Worm (Caenorhabditis elegans) whole organism, midembryonic: ENCODE data around the gene srab-7.

Experiments used
- T22C8.4 ChIP-seq: fragments of 200-800 bp; sonication (Bioruptor generic); IDR thresholded peaks from 2 replicates; pipeline ENCODE4 v1.3.6; 2022; ENCODE audit warnings: missing genetic modification characterization, missing compliant biosample characterization
- cog-1 ChIP-seq: sonication (generic microtip); optimal IDR thresholded peaks from 2 replicates; lab custom pipeline; 2016; ENCODE audit warnings: missing genetic modification characterization, missing compliant biosample characterization
- flt-1 ChIP-seq: fragments of 200-800 bp; sonication (Bioruptor generic); IDR thresholded peaks from 2 replicates; pipeline ENCODE4 v1.3.6; 2022; ENCODE audit warnings: missing genetic modification characterization, missing compliant biosample characterization
- klf-2 ChIP-seq: fragments of 200-800 bp; sonication (Bioruptor generic); conservative IDR thresholded peaks from 2 replicates; pipeline ENCODE4 v1.3.6; 2022; ENCODE audit warnings: missing genetic modification reagents, missing genetic modification characterization, missing compliant biosample characterization
- med-1 ChIP-seq: sonication (generic microtip); optimal IDR thresholded peaks from 2 replicates; lab custom pipeline; 2017; ENCODE audit warnings: missing genetic modification characterization, mild to moderate bottlenecking, missing compliant biosample characterization, antibody characterized with exemption, missing genetic modification reagents; ENCODE audit not compliant: insufficient read depth
- ref-1 ChIP-seq: fragments of 200-800 bp; sonication (Bioruptor generic); conservative IDR thresholded peaks from 2 replicates; pipeline ENCODE4 v1.3.6; 2022; ENCODE audit warnings: missing genetic modification reagents, missing genetic modification characterization, missing compliant biosample characterization
- tab-1 ChIP-seq: fragments of 200-800 bp; sonication (Bioruptor generic); IDR thresholded peaks from 2 replicates; pipeline ENCODE4 v1.3.6; 2022; ENCODE audit warnings: missing genetic modification characterization, missing compliant biosample characterization
- ztf-23 ChIP-seq: fragments of 200-800 bp; sonication (Bioruptor generic); IDR thresholded peaks from 2 replicates; pipeline ENCODE4 v1.3.6; 2022; ENCODE audit warnings: missing genetic modification reagents, missing genetic modification characterization, missing compliant biosample characterization
- ztf-29 ChIP-seq: fragments of 200-800 bp; sonication (Bioruptor generic); IDR thresholded peaks from 2 replicates; pipeline ENCODE4 v1.3.6; 2022; ENCODE audit warnings: missing genetic modification reagents, missing genetic modification characterization, missing compliant biosample characterization

srab-7 gene

DNA sequence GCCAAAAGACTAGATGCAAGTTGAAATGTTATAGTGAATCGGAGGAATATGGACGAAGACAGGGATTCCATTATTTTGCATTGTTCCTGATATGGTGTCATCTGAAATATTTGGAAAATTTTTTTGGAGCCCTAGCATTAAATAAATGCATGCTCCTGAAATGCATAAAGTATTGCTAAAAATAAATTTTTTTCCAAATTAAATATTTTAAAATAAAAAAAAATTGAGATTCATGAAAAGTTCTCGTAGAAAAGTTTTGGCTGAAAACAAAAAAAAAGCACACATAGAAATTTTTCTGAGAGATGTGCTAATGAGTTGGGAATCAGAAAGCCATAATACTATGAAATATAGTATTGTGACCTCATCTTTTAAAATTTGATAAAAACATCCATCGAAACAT lies at the start of gene srab-7:
Gene srab-7, minus strand, starts transcription at position 101 of the 400 bp plus-strand sequence.
- TF ChIP-seq med-1 (GFP tag; lab: Kevin White, UChicago): no peak
- no peak for TF ChIP-seq flt-1
- TF ChIP-seq ref-1 (GFP tag; lab: Robert Waterston, UW): no peak
- TF ChIP-seq ztf-23 (GFP tag; lab: Robert Waterston, UW): no peak
- no peak for TF ChIP-seq klf-2
- TF ChIP-seq tab-1 (GFP tag; lab: Robert Waterston, UW): no peak
- TF ChIP-seq ztf-29: no peak
- TF ChIP-seq cog-1 (tag; lab: Kevin White, UChicago): no peak
- no peak for TF ChIP-seq T22C8.4 (GFP tag; lab: Robert Waterston, UW)

DNA sequence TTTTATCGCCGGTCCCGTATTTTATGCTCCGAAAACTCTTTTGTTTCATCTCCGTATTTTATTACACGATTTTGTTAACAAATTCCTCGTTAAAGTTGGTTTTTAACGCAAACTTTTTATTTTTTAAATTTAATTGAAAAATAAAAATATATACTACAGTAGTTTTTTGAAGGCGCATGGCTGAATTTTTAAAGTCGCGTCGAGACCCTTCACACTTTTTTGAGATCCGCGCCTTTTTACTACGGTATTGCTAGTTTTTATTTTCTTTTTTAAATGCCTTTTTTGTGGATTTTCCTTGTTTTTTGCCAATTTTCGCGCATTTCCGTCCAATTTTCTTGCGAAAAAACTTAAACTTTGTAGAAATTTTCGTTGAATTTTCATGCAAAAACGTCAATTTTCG lies 49.5 kb upstream of the srab-7 start:
- TF ChIP-seq flt-1 (no peak), cog-1 (tag; lab: Kevin White, UChicago) (no peak), ztf-23 (GFP tag; lab: Robert Waterston, UW) (no peak), ztf-29 (no peak), ref-1 (GFP tag; lab: Robert Waterston, UW) (no peak), med-1 (GFP tag; lab: Kevin White, UChicago) (no peak)

DNA sequence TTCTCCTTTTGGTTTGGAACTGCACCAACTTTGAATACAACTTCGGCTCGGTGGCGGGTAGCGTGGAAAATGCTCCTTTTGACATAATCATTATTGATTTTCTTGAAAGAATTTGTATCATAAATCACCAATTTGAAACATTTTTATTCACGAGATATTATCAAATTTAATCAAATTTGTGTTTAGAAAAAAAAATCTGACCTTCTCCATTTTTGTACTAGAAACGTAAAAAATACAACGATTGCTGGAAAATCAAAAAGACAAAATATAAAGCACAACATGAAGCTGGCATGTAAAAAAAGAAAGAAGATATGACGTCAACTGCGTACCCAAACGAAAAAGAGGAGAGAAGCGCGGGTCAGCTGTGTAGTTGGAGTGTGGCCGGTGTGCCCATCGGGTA lies 45.4 kb upstream of the srab-7 start, which contains the start of gene K08D9.4:
Gene K08D9.4, minus strand, starts transcription at position 101 of the 400 bp plus-strand sequence.
- TF ChIP-seq cog-1 (tag; lab: Kevin White, UChicago) (no peak), flt-1 (no peak), tab-1 (GFP tag; lab: Robert Waterston, UW) (no peak), ztf-23 (GFP tag; lab: Robert Waterston, UW) (no peak), ref-1 (GFP tag; lab: Robert Waterston, UW) (no peak), T22C8.4 (GFP tag; lab: Robert Waterston, UW) (no peak), klf-2 (no peak), med-1 (GFP tag; lab: Kevin White, UChicago) (no peak), ztf-29 (no peak)

DNA sequence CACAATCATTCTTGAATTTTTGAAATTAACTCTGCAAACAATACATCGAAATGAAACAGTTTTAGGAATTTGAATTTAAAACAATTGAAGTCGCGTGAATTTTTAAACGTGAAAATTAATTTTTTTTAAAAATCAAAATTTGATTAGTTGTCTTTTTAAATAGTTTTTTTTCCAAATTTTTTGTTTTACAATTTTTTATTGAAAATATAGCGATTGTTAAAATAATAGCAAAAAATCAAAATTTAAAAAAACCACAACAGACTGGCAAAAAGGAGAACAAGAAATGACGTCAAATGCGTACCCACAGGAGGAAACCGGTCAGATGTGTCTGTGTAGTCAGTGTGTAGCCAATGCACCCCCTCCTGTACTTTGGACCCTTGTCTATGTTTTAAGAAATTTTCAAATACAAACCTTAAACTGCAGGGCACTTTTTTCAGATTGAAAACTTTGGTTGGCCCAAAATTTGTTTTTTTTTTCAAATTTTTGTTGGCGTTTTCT lies 41.9 kb upstream of the srab-7 start, which contains the start of the genes Y73C8B.1 and Y73C8B.5:
Gene Y73C8B.1, minus strand, starts transcription at position 51 of the 498 bp plus-strand sequence.
Gene Y73C8B.5, plus strand, starts transcription at position 437 of the 498 bp plus-strand sequence.
- TF ChIP-seq med-1 (GFP tag; lab: Kevin White, UChicago): no peak
- TF ChIP-seq ref-1 (GFP tag; lab: Robert Waterston, UW): no peak
- no peak for TF ChIP-seq ztf-23 (GFP tag; lab: Robert Waterston, UW)
- no peak for TF ChIP-seq ztf-29
- TF ChIP-seq flt-1: no peak
- no peak for TF ChIP-seq cog-1 (tag; lab: Kevin White, UChicago)
- no peak for TF ChIP-seq klf-2
- no peak for TF ChIP-seq tab-1 (GFP tag; lab: Robert Waterston, UW)
- TF ChIP-seq T22C8.4 (GFP tag; lab: Robert Waterston, UW): no peak

DNA sequence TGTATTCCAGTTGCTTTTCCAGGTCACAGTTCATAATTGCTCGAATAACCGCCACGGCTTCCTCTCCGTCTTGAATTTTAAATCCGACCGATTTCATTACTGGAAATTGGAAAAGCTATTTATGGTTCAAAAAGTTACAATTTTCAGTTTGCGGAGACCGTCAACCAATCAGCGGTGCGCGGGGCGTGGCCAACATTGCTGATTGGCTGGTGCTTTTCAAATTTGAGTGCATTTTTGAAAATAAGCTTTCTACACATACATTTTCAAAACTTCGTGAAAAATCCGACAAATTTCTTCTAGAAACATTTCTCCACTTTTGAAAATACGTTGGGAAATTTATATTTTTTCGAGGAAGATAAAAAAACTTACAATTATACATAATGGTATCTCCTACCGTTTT lies 40.8 kb upstream of the srab-7 start:
- TF ChIP-seq ztf-29 (no peak), flt-1 (no peak), ztf-23 (GFP tag; lab: Robert Waterston, UW) (no peak), tab-1 (GFP tag; lab: Robert Waterston, UW) (no peak), med-1 (GFP tag; lab: Kevin White, UChicago) (no peak), T22C8.4 (GFP tag; lab: Robert Waterston, UW) (no peak), ref-1 (GFP tag; lab: Robert Waterston, UW) (no peak), cog-1 (tag; lab: Kevin White, UChicago) (no peak), klf-2 (no peak)

DNA sequence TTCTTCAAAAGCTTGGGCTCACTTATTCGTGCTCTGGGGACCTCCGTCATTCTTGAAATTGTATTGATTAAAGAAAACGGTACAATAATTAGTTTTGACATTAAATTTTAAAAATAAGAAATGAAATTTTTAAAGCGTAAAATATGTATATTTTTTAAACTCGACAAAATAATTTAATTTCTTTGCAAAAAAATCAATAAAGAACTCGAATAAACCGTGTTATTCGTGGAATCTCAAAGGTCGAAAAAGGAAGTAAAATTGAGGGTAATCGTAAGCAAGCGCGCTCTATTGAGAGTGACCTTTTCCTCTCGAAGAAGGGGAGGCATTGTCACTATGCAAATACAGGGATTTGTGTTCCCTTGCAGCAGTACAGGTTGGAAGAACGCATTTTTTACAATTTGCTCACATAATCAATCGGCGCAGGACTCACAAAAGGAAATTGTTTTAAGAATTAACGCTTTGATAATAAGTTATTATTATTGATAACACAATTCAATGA lies 40.0 kb upstream of the srab-7 start, which contains the start of gene Y73C8B.2:
Gene Y73C8B.2, minus strand, starts transcription at position 51 of the 499 bp plus-strand sequence.
- TF ChIP-seq med-1 (GFP tag; lab: Kevin White, UChicago): no peak
- no peak; the same call in 1 of the 2 replicates for TF ChIP-seq flt-1
- no peak for TF ChIP-seq klf-2
- no peak for TF ChIP-seq T22C8.4 (GFP tag; lab: Robert Waterston, UW)
- TF ChIP-seq ztf-23 (GFP tag; lab: Robert Waterston, UW): no peak
- no peak for TF ChIP-seq ztf-29
- no peak for TF ChIP-seq tab-1 (GFP tag; lab: Robert Waterston, UW)
- peak; percentile 5 for TF ChIP-seq cog-1 (tag; lab: Kevin White, UChicago)
- TF ChIP-seq ref-1 (GFP tag; lab: Robert Waterston, UW): no peak

DNA sequence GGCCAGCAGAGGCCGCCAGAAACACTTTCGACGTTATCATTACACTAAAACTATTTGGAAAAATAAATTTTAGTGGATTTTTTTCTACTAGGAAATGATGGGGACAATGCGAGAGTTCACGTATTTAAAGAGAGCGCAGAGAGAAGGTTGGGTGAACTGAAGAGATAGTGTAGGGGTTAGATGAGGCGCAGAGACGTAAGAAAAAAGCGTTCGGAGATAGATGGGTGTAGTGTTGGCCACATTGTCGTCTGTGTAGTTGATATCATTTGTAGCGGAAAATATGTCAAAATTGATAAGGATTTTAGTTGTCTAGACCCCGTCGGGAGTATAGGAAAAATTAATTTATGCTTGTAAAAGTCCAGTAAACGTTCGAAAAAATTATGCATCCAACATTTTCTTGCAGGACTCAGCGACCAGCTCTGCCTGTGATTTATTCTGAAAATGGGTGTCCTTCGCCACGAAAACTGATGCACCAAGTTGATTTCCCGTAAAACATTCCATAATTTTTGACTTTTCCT lies 38.2 kb upstream of the srab-7 start, which contains the start of the genes Y73C8B.3 and Y73C8B.9:
Gene Y73C8B.3, minus strand, starts transcription at position 147 of the 518 bp plus-strand sequence.
Gene Y73C8B.9, plus strand, starts transcription at position 468 of the 518 bp plus-strand sequence.
- TF ChIP-seq tab-1 (GFP tag; lab: Robert Waterston, UW) (no peak), ztf-23 (GFP tag; lab: Robert Waterston, UW) (no peak), med-1 (GFP tag; lab: Kevin White, UChicago) (no peak)

DNA sequence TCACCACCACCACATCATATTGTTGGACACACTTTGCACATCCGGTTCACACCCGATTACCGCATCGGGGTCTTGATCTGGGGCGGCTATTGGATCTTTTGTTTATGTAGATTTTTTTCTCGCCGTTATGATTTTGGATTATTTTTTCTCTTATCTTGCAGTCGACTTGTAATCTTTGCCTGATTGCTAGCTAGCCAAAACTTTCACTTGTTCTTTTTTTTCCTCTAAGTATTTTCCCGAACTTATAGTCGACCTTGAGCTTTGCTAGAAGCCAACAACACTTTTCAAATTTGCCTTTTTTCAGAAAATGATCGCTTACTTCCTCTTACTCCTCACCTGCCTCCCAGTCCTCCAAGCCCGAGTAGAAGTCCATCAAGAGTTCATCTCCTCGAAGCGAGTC lies 33.1 kb upstream of the srab-7 start, which contains the start of gene lag-2:
Gene lag-2, plus strand, starts transcription at position 301 of the 400 bp plus-strand sequence.
- no peak for TF ChIP-seq cog-1 (tag; lab: Kevin White, UChicago)
- TF ChIP-seq klf-2: no peak
- no peak for TF ChIP-seq T22C8.4 (GFP tag; lab: Robert Waterston, UW)
- no peak for TF ChIP-seq ztf-23 (GFP tag; lab: Robert Waterston, UW)
- TF ChIP-seq med-1 (GFP tag; lab: Kevin White, UChicago): no peak
- no peak for TF ChIP-seq flt-1
- TF ChIP-seq ref-1 (GFP tag; lab: Robert Waterston, UW): no peak
- no peak for TF ChIP-seq ztf-29
- TF ChIP-seq tab-1 (GFP tag; lab: Robert Waterston, UW): no peak

DNA sequence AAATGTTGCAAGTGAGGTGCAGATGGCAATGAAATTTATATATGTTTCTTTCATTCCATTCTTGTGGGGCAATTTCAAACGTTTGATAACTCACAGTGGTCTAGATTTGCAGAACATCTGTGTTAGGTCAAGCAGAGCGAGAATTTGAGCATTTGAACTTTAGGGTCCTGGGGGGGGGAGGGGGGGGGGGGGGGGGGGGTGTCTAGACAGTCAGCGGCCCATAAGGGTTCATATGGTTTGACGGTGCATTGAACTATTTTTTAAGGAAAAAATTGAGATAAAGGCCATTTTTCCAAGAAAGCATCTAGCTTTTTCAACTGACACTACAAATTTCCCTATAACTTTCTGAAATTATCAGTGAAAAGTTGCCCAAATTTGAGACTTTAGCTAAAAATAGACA lies 30.9 kb upstream of the srab-7 start:
- TF ChIP-seq flt-1 (no peak), med-1 (GFP tag; lab: Kevin White, UChicago) (no peak), ztf-29 (no peak), cog-1 (tag; lab: Kevin White, UChicago) (no peak), ref-1 (GFP tag; lab: Robert Waterston, UW) (no peak), T22C8.4 (GFP tag; lab: Robert Waterston, UW) (no peak), klf-2 (no peak), tab-1 (GFP tag; lab: Robert Waterston, UW) (no peak), ztf-23 (GFP tag; lab: Robert Waterston, UW) (no peak)
